Fruit fly (Drosophila melanogaster) whole organism, embryonic: ENCODE measurements around the gene Ras85D.
A peak's percentile ranks its signal among the peaks of the same experiment; 100 is the strongest.

Experiments
- Blimp-1 ChIP-seq: fragments of 200-800 bp; sonication (Bioruptor generic); optimal IDR thresholded peaks from 3 replicates; lab custom pipeline; 2018; ENCODE audit warnings: missing biosample characterization, missing genetic modification characterization, mild to moderate bottlenecking, moderate library complexity, missing genetic modification reagents
- BtbVII ChIP-seq: fragments of 200-800 bp; sonication (Bioruptor generic); optimal IDR thresholded peaks from 3 replicates; lab custom pipeline; 2017; ENCODE audit warnings: missing biosample characterization, mild to moderate bottlenecking, missing genetic modification characterization
- CG10431 ChIP-seq: fragments of 200-800 bp; sonication (Bioruptor generic); optimal IDR thresholded peaks from 3 replicates; lab custom pipeline; 2018; ENCODE audit warnings: missing biosample characterization, mild to moderate bottlenecking, missing genetic modification characterization
- CG10462 ChIP-seq: fragments of 200-800 bp; sonication (Bioruptor generic); optimal IDR thresholded peaks from 2 replicates; lab custom pipeline; 2016; ENCODE audit warnings: missing biosample characterization, missing genetic modification characterization
- CG10565 ChIP-seq: fragments of 200-800 bp; sonication (Bioruptor generic); optimal IDR thresholded peaks from 3 replicates; lab custom pipeline; 2016; ENCODE audit warnings: missing biosample characterization, mild to moderate bottlenecking, missing genetic modification characterization
- CG11696 ChIP-seq: fragments of 200-800 bp; sonication (Bioruptor generic); IDR thresholded peaks from 2 replicates; pipeline ENCODE4 v1.3.6; 2022; ENCODE audit warnings: missing biosample characterization, missing genetic modification characterization
- CG12299 ChIP-seq: fragments of 200-800 bp; sonication (Bioruptor generic); optimal IDR thresholded peaks from 2 replicates; lab custom pipeline; 2018; ENCODE audit warnings: missing biosample characterization, mild to moderate bottlenecking, missing genetic modification characterization
- CG1233 ChIP-seq: fragments of 200-800 bp; sonication (Bioruptor generic); optimal IDR thresholded peaks from 4 replicates; lab custom pipeline; 2018; ENCODE audit warnings: missing biosample characterization, mild to moderate bottlenecking, missing genetic modification characterization
- CG13287 ChIP-seq: fragments of 200-800 bp; sonication (Bioruptor generic); IDR thresholded peaks from 2 replicates; pipeline ENCODE4 v1.3.6; 2022; ENCODE audit warnings: missing biosample characterization, missing genetic modification characterization; ENCODE audit not compliant: partially characterized antibody
- CG13424 ChIP-seq: fragments of 200-800 bp; sonication (Bioruptor generic); optimal IDR thresholded peaks from 2 replicates; lab custom pipeline; 2019; ENCODE audit warnings: missing biosample characterization, mild to moderate bottlenecking, missing genetic modification characterization, moderate library complexity
- CG13775 ChIP-seq: fragments of 200-800 bp; sonication (Bioruptor generic); optimal IDR thresholded peaks from 3 replicates; lab custom pipeline; 2017; ENCODE audit warnings: missing biosample characterization, mild to moderate bottlenecking, missing genetic modification characterization
- CG15514 ChIP-seq: fragments of 200-800 bp; sonication (Bioruptor generic); optimal IDR thresholded peaks from 3 replicates; lab custom pipeline; 2017; ENCODE audit warnings: missing biosample characterization, missing genetic modification characterization, mild to moderate bottlenecking, moderate library complexity, missing genetic modification reagents
- CG17186 ChIP-seq: fragments of 200-800 bp; sonication (Bioruptor generic); optimal IDR thresholded peaks from 3 replicates; lab custom pipeline; 2017; ENCODE audit warnings: missing biosample characterization, missing genetic modification reagents, missing genetic modification characterization
- CG18764 ChIP-seq: fragments of 200-800 bp; sonication (Bioruptor generic); optimal IDR thresholded peaks from 3 replicates; lab custom pipeline; 2016; ENCODE audit warnings: missing biosample characterization, missing genetic modification characterization
- CG30431 ChIP-seq: fragments of 200-800 bp; sonication (Bioruptor generic); optimal IDR thresholded peaks from 2 replicates; lab custom pipeline; 2017; ENCODE audit warnings: missing biosample characterization, missing genetic modification characterization
- CG3407 ChIP-seq: fragments of 200-800 bp; sonication (Bioruptor generic); optimal IDR thresholded peaks from 2 replicates; lab custom pipeline; 2018; ENCODE audit warnings: missing biosample characterization, mild to moderate bottlenecking, missing genetic modification characterization
- CG4617 ChIP-seq: fragments of 200-800 bp; sonication (Bioruptor generic); optimal IDR thresholded peaks from 3 replicates; lab custom pipeline; 2016; ENCODE audit warnings: missing biosample characterization, missing genetic modification characterization, borderline replicate concordance
- CG6254 ChIP-seq: fragments of 200-800 bp; sonication (Bioruptor generic); optimal IDR thresholded peaks from 3 replicates; lab custom pipeline; 2017; ENCODE audit warnings: mild to moderate bottlenecking, missing biosample characterization, missing genetic modification reagents, missing genetic modification characterization
- CG6813 ChIP-seq: fragments of 200-800 bp; sonication (Bioruptor generic); optimal IDR thresholded peaks from 2 replicates; lab custom pipeline; 2017; ENCODE audit warnings: missing biosample characterization, missing genetic modification characterization, mild to moderate bottlenecking, moderate library complexity, missing genetic modification reagents
- CG7786 ChIP-seq: fragments of 200-800 bp; sonication (Bioruptor generic); optimal IDR thresholded peaks from 2 replicates; lab custom pipeline; 2016; ENCODE audit warnings: missing biosample characterization, missing genetic modification characterization
- CG9876 ChIP-seq: fragments of 200-800 bp; sonication (Bioruptor generic); optimal IDR thresholded peaks from 2 replicates; lab custom pipeline; 2016; ENCODE audit warnings: missing biosample characterization, missing genetic modification characterization
- CkIIα-i1 ChIP-seq: fragments of 200-800 bp; sonication (Bioruptor generic); IDR thresholded peaks from 2 replicates; pipeline ENCODE4 v1.3.6; 2022; ENCODE audit warnings: missing biosample characterization, missing genetic modification characterization
- Dfd ChIP-seq, 2 experiments: fragments of >200 bp; optimal IDR thresholded peaks; 2 replicates each; lab custom pipeline; 2017; ENCODE audit warnings: missing biosample characterization in 2 of 2, missing genetic modification characterization in 2 of 2
- H2.0 ChIP-seq: fragments of 200-800 bp; sonication (Bioruptor generic); IDR thresholded peaks from 2 replicates; pipeline ENCODE4 v1.3.6; 2022; ENCODE audit warnings: missing biosample characterization, missing genetic modification characterization
- HmgD ChIP-seq: fragments of 200-800 bp; sonication (Bioruptor generic); optimal IDR thresholded peaks from 3 replicates; lab custom pipeline; 2016; ENCODE audit warnings: missing biosample characterization, missing genetic modification characterization
- Hmx ChIP-seq: fragments of 200-800 bp; sonication (Bioruptor generic); optimal IDR thresholded peaks from 2 replicates; lab custom pipeline; 2016; ENCODE audit warnings: missing biosample characterization, missing genetic modification characterization
- MTF-1 ChIP-seq: fragments of 200-800 bp; sonication (Bioruptor generic); optimal IDR thresholded peaks from 2 replicates; lab custom pipeline; 2018; ENCODE audit warnings: missing biosample characterization, mild to moderate bottlenecking, missing genetic modification characterization, borderline replicate concordance
- Sry-β ChIP-seq: fragments of 200-800 bp; sonication (Bioruptor generic); optimal IDR thresholded peaks from 2 replicates; lab custom pipeline; 2018; ENCODE audit warnings: missing biosample characterization, mild to moderate bottlenecking, missing genetic modification characterization, moderate library complexity
- ac ChIP-seq: fragments of 200-800 bp; sonication (Bioruptor generic); optimal IDR thresholded peaks from 3 replicates; lab custom pipeline; 2017; ENCODE audit warnings: missing biosample characterization, mild to moderate bottlenecking, missing genetic modification characterization
- ash1 ChIP-seq: fragments of 200-800 bp; sonication (Bioruptor generic); optimal IDR thresholded peaks from 2 replicates; lab custom pipeline; 2018; ENCODE audit warnings: missing biosample characterization, mild to moderate bottlenecking, missing genetic modification characterization
- btn ChIP-seq: fragments of 200-800 bp; sonication (Bioruptor generic); optimal IDR thresholded peaks from 2 replicates; lab custom pipeline; 2016; ENCODE audit warnings: missing biosample characterization, missing genetic modification characterization
- cas ChIP-seq: fragments of 200-800 bp; sonication (Bioruptor generic); IDR thresholded peaks from 2 replicates; pipeline ENCODE4 v1.3.6; 2022; ENCODE audit warnings: missing biosample characterization, missing genetic modification characterization
- cg ChIP-seq: fragments of 200-800 bp; sonication (Bioruptor generic); optimal IDR thresholded peaks from 3 replicates; lab custom pipeline; 2019; ENCODE audit warnings: missing biosample characterization, mild to moderate bottlenecking, missing genetic modification characterization, moderate library complexity
- corto ChIP-seq: fragments of 200-800 bp; sonication (Bioruptor generic); optimal IDR thresholded peaks from 2 replicates; lab custom pipeline; 2016; ENCODE audit warnings: missing biosample characterization, mild to moderate bottlenecking, missing genetic modification characterization, moderate library complexity
- cwo ChIP-seq: fragments of 200-800 bp; sonication (Bioruptor generic); optimal IDR thresholded peaks from 3 replicates; lab custom pipeline; 2017; ENCODE audit warnings: missing biosample characterization, missing genetic modification characterization, mild to moderate bottlenecking, moderate library complexity, missing genetic modification reagents
- danr ChIP-seq: fragments of 200-800 bp; sonication (Bioruptor generic); IDR thresholded peaks from 2 replicates; pipeline ENCODE4 v1.3.6; 2022; ENCODE audit warnings: missing biosample characterization, missing genetic modification characterization
- dmrt99B ChIP-seq: fragments of 200-800 bp; sonication (Bioruptor generic); optimal IDR thresholded peaks from 2 replicates; lab custom pipeline; 2018; ENCODE audit warnings: missing biosample characterization, mild to moderate bottlenecking, missing genetic modification characterization, moderate library complexity
- eve ChIP-seq, 2 experiments: fragments of >200 bp; optimal IDR thresholded peaks; 2 replicates each; lab custom pipeline; 2017; ENCODE audit warnings: missing biosample characterization in 2 of 2, missing genetic modification characterization in 2 of 2
- ftz-f1 ChIP-seq: fragments of 200-800 bp; sonication (Bioruptor generic); optimal IDR thresholded peaks from 2 replicates; lab custom pipeline; 2016; ENCODE audit warnings: missing biosample characterization, missing genetic modification characterization
- ind ChIP-seq: fragments of 200-800 bp; sonication (Bioruptor generic); optimal IDR thresholded peaks from 3 replicates; lab custom pipeline; 2016; ENCODE audit warnings: missing biosample characterization, missing genetic modification characterization
- lab ChIP-seq: fragments of 200-800 bp; sonication (Bioruptor generic); optimal IDR thresholded peaks from 3 replicates; lab custom pipeline; 2017; ENCODE audit warnings: missing biosample characterization, missing genetic modification characterization, mild to moderate bottlenecking, moderate library complexity, missing genetic modification reagents
- mld ChIP-seq: fragments of 200-800 bp; sonication (Bioruptor generic); IDR thresholded peaks from 3 replicates; pipeline ENCODE4 v1.3.6; 2022; ENCODE audit warnings: missing biosample characterization, missing genetic modification characterization; ENCODE audit not compliant: partially characterized antibody
- nau ChIP-seq: fragments of 200-800 bp; sonication (Bioruptor generic); optimal IDR thresholded peaks from 3 replicates; lab custom pipeline; 2017; ENCODE audit warnings: missing biosample characterization, mild to moderate bottlenecking, missing genetic modification characterization, missing genetic modification reagents
- p53 ChIP-seq: fragments of 200-800 bp; sonication (Bioruptor generic); optimal IDR thresholded peaks from 2 replicates; lab custom pipeline; 2016; ENCODE audit warnings: missing biosample characterization, missing genetic modification characterization
- pho ChIP-seq: fragments of 200-800 bp; sonication (Bioruptor generic); optimal IDR thresholded peaks from 2 replicates; lab custom pipeline; 2016; ENCODE audit warnings: missing biosample characterization, missing genetic modification characterization
- prd ChIP-seq, 3 experiments: fragments of >200 bp in 2 of 3; fragments of 200-800 bp in 1 of 3; sonication (Bioruptor generic) in 1 of 3; optimal IDR thresholded peaks in 2 of 3; IDR thresholded peaks in 1 of 3; 2 replicates in 2 of 3; 3 replicates in 1 of 3; pipeline versions ENCODE4 v1.3.6 to Lab custom; 2017 to 2022; ENCODE audit warnings: missing biosample characterization in 1 of 3, missing genetic modification characterization in 1 of 3
- sd ChIP-seq: fragments of 200-800 bp; sonication (Bioruptor generic); optimal IDR thresholded peaks from 3 replicates; lab custom pipeline; 2018; ENCODE audit warnings: missing biosample characterization, mild to moderate bottlenecking, missing genetic modification characterization, moderate library complexity
- tna ChIP-seq: fragments of 200-800 bp; sonication (Bioruptor generic); IDR thresholded peaks from 2 replicates; pipeline ENCODE4 v1.3.6; 2022; ENCODE audit warnings: missing biosample characterization, missing genetic modification characterization; ENCODE audit not compliant: partially characterized antibody

Ras85D gene

dm6 chr3R:9555334-9555974 lies 42.6 kb upstream of the Ras85D start, which contains the start of the genes CG9386 and BckdhA (continued):
- no peak for TF ChIP-seq Dfd (GFP tag; optimal IDR thresholded peaks at IDR 0.05; lab: Kevin White, UChicago)
- TF ChIP-seq sd (tag; lab: Kevin White, UChicago) = peak; percentile 6
- peak; percentile 32 for TF ChIP-seq Hmx (GFP tag; lab: Kevin White, UChicago)
- no peak for TF ChIP-seq cg (GFP tag; lab: Kevin White, UChicago)
- no peak for TF ChIP-seq CkIIα-i1
- peak; percentile 58 for TF ChIP-seq CG13424 (tag; lab: Kevin White, UChicago)
- peak; percentile 50 for TF ChIP-seq CG15514 (GFP tag; lab: Kevin White, UChicago)
- TF ChIP-seq CG18764 (GFP tag; lab: Kevin White, UChicago) = peak; percentile 16
- no peak for TF ChIP-seq cas (GFP tag; lab: Robert Waterston, UW)
- TF ChIP-seq CG1233 (GFP tag; lab: Kevin White, UChicago) = no peak
- peak; percentile 53 for TF ChIP-seq pho (GFP tag; lab: Kevin White, UChicago)
- no peak for TF ChIP-seq corto (GFP tag; lab: Kevin White, UChicago)
- TF ChIP-seq nau (GFP tag; lab: Kevin White, UChicago) = no peak
- TF ChIP-seq BtbVII = no peak
- no peak for TF ChIP-seq dmrt99B (tag; lab: Kevin White, UChicago)
- TF ChIP-seq lab (GFP tag; lab: Kevin White, UChicago) = peak; percentile 55
- TF ChIP-seq btn = no peak
- no peak for TF ChIP-seq CG30431 (GFP tag; lab: Kevin White, UChicago)
- TF ChIP-seq CG17186 (GFP tag; lab: Kevin White, UChicago) = peak; percentile 52
- TF ChIP-seq prd (optimal IDR thresholded peaks at IDR 0.05; lab: Kevin White, UChicago) = no peak
- peak; percentile 59; the same call in 2 of the 3 replicates for TF ChIP-seq prd (GFP tag; IDR thresholded peaks at IDR 0.05; lab: Robert Waterston, UW)
- no peak for TF ChIP-seq CG10462 (GFP tag; lab: Kevin White, UChicago)
- no peak for TF ChIP-seq ac (GFP tag; lab: Kevin White, UChicago)
- peak; percentile 26 for TF ChIP-seq CG9876
- TF ChIP-seq Blimp-1 (GFP tag; lab: Kevin White, UChicago) = peak; percentile 65
- no peak for TF ChIP-seq CG4617
- no peak for TF ChIP-seq tna
- no peak for TF ChIP-seq CG6813 (GFP tag; lab: Kevin White, UChicago)
- no peak for TF ChIP-seq ftz-f1 (GFP tag; lab: Kevin White, UChicago)
- no peak for TF ChIP-seq eve (GFP tag; optimal IDR thresholded peaks at IDR 0.05; lab: Kevin White, UChicago)
- peak; percentile 55 for TF ChIP-seq CG13775
- TF ChIP-seq CG10431 = no peak
- peak; percentile 13 for TF ChIP-seq CG3407 (GFP tag; lab: Kevin White, UChicago)
- no peak for TF ChIP-seq danr (GFP tag; lab: Robert Waterston, UW)
- TF ChIP-seq MTF-1 (GFP tag; lab: Kevin White, UChicago) = no peak
- no peak for TF ChIP-seq CG10565
- TF ChIP-seq CG11696 (GFP tag; lab: Robert Waterston, UW) = no peak
- no peak for TF ChIP-seq CG6254 (GFP tag; lab: Kevin White, UChicago)
- peak; percentile 21 for TF ChIP-seq HmgD (GFP tag; lab: Kevin White, UChicago)
- TF ChIP-seq ind (GFP tag; lab: Kevin White, UChicago) = peak; percentile 52
- peak; percentile 33 for TF ChIP-seq Sry-β (GFP tag; lab: Kevin White, UChicago)
- no peak for TF ChIP-seq H2.0
- no peak for TF ChIP-seq ash1
- no peak for TF ChIP-seq CG12299 (tag; lab: Kevin White, UChicago)
- peak; percentile 16 for TF ChIP-seq CG7786 (GFP tag; lab: Kevin White, UChicago)
- no peak for TF ChIP-seq p53
- peak; percentile 54 for TF ChIP-seq cwo (GFP tag; lab: Kevin White, UChicago)
- TF ChIP-seq CG13287 (GFP tag; lab: Robert Waterston, UW) = peak; percentile 77
- TF ChIP-seq mld = no peak
